Worm (Caenorhabditis elegans): ENCODE measurements around the gene K03H1.13.

Gene K03H1.13

DNA sequence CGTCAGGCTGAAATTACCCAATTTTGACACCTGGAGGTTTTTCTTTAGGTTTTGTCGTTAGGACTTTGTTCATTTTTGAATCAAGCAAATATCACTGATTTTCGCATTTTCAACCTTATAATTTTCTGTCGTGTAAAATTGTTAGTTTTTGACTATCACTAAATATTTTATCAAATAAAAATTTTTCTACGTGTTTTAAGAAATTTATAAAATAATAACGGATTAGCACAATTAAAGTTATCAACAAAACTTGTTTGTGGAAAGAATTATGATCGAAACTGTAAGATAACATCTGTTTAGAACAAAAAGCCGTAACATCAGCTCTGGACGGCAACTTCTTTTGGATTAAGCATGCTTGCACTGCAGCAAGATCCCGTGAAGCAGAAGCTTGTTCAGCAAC is 27.3 kb downstream of the K03H1.13 start, which contains the start of gene cbp-2:
TSS of gene cbp-2 (plus strand) at position 301 of the 400 bp plus-strand sequence.
- no peak for TF ChIP-seq tab-1 (GFP tag; IDR thresholded peaks at IDR 0.05)
- TF ChIP-seq ztf-29 (GFP tag; IDR thresholded peaks at IDR 0.05) = no peak
- no peak for TF ChIP-seq ref-1 (GFP tag; conservative IDR thresholded peaks at IDR 0.05)

DNA sequence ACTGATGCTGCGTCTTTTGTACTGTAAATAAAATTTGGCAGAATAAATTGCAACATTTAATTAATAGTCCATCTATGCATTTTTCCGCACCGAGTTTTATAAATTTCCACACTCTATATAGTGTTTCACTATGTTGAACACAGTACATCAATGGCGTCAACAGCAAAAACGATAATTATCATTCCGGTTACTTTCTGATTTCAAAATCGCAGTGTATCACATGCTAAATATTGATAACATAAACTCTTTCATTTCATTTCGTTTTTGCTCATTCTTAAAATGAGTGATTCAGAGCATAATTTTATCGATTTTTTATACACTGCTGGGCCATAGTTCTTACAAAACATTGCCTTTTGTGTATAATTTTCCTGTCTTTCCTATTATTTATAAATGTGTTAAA is 27.8 kb downstream of the K03H1.13 start:
- no peak for TF ChIP-seq T22C8.4 (GFP tag; IDR thresholded peaks at IDR 0.05)
- no peak for TF ChIP-seq ztf-23 (GFP tag; IDR thresholded peaks at IDR 0.05)
- no peak for TF ChIP-seq klf-2 (GFP tag; conservative IDR thresholded peaks at IDR 0.05)
- TF ChIP-seq flt-1 (GFP tag; IDR thresholded peaks at IDR 0.05) = no peak
- TF ChIP-seq med-1 (GFP tag; optimal IDR thresholded peaks at IDR 0.05; ENCODE audit: insufficient read depth) = no peak
- no peak for TF ChIP-seq cog-1 (tag; optimal IDR thresholded peaks at IDR 0.05)
- TF ChIP-seq ref-1 (GFP tag; conservative IDR thresholded peaks at IDR 0.05) = no peak
- TF ChIP-seq tab-1 (GFP tag; IDR thresholded peaks at IDR 0.05) = no peak
- no peak for TF ChIP-seq ztf-29 (GFP tag; IDR thresholded peaks at IDR 0.05)

DNA sequence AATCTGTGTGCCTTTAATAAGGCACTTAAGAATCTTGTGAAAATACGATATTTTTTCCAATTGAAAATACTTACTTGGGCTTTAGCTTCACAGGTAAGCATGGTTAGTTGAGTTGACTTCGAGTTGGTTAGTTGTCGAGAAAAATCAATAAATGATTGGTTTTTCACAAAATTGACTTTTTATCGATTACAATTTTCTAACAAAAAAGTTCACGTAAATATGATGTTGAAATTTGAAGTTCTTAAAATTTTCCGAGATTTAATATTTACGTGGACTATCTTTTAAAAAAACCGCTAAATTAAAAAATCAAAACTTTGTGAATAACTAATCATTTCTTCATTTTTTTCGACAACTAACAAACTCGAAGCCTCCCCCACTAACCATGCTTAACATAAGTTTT is 29.4 kb downstream of the K03H1.13 start, which contains the start of gene F40F12.3:
TSS of gene F40F12.3 (minus strand) at position 101 of the 400 bp plus-strand sequence.
- no peak for TF ChIP-seq cog-1 (tag; optimal IDR thresholded peaks at IDR 0.05)
- TF ChIP-seq med-1 (GFP tag; optimal IDR thresholded peaks at IDR 0.05; ENCODE audit: insufficient read depth) = no peak
- no peak for TF ChIP-seq ref-1 (GFP tag; conservative IDR thresholded peaks at IDR 0.05)
- TF ChIP-seq tab-1 (GFP tag; IDR thresholded peaks at IDR 0.05) = no peak
- TF ChIP-seq klf-2 (GFP tag; conservative IDR thresholded peaks at IDR 0.05) = no peak
- no peak for TF ChIP-seq T22C8.4 (GFP tag; IDR thresholded peaks at IDR 0.05)
- TF ChIP-seq ztf-29 (GFP tag; IDR thresholded peaks at IDR 0.05) = no peak
- no peak for TF ChIP-seq flt-1 (GFP tag; IDR thresholded peaks at IDR 0.05)
- no peak for TF ChIP-seq ztf-23 (GFP tag; IDR thresholded peaks at IDR 0.05)

DNA sequence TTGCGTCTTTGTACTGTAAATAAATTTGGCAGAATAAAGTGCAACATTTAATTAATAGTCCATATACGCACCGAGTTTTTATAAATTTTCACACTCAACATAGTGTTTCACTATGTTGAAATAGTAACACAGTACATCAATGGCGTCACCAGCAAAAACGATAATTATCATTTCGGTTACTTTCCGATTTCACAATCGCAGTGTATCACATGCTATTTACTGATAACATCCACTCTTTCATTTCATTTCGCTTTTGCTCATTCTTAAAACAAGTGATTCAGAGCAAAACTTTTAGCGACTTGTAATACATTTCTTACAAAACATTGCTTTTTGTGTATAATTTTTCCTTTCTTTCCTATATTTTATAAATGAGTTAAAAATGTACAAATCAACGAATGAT is 36.4 kb downstream of the K03H1.13 start, which contains the start of gene cbp-3:
TSS of gene cbp-3 (plus strand) at position 272 of the 400 bp plus-strand sequence.
- TF ChIP-seq flt-1 (GFP tag; IDR thresholded peaks at IDR 0.05) (no peak), cog-1 (tag; optimal IDR thresholded peaks at IDR 0.05) (no peak), ref-1 (GFP tag; conservative IDR thresholded peaks at IDR 0.05) (no peak), tab-1 (GFP tag; IDR thresholded peaks at IDR 0.05) (no peak), ztf-29 (GFP tag; IDR thresholded peaks at IDR 0.05) (no peak), klf-2 (GFP tag; conservative IDR thresholded peaks at IDR 0.05) (no peak), ztf-23 (GFP tag; IDR thresholded peaks at IDR 0.05) (no peak), med-1 (GFP tag; optimal IDR thresholded peaks at IDR 0.05; ENCODE audit: insufficient read depth) (no peak), T22C8.4 (GFP tag; IDR thresholded peaks at IDR 0.05) (no peak)

DNA sequence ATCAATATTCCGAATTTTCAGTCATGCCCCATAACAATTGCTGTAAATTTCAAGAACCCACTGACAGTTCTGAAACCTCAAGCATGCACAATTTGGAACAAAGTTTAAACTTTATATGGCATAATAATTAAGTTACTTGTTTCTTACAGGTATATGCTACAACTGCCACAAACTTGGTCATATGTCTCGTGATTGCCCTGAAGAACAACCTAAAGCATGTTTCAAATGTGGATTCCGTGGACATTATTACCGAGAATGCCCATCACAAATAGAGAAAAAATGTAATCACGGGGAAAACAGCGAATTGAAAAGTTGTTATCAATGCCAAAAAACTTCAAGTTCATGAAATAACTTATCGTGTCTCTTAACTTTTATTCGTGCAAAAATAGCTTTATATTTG is 37.1 kb downstream of the K03H1.13 start:
- 0 out of 2 replicates have a peak, but pooled peaks have one; percentile 9 for TF ChIP-seq ztf-23 (GFP tag; IDR thresholded peaks at IDR 0.05)
- no peak for TF ChIP-seq med-1 (GFP tag; optimal IDR thresholded peaks at IDR 0.05; ENCODE audit: insufficient read depth)

DNA sequence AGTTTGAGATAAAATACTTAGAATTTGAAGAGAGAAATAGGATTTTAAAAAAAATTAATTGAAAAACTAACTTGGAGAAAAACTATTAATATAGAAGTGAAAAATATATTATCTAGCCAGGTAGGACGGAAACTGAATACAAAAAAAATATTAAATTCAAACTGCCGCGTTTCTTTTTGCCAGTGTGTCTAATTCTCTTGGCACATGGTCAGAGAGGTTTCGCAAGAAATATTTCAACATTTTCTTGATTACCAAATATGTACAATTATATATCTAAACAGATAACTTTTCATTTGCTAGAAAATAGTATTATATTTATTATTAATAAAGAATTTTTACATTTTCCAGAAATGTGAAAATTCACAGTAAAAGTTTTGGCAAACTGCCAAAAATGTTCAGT is 37.6 kb downstream of the K03H1.13 start:
- no peak for TF ChIP-seq flt-1 (GFP tag; IDR thresholded peaks at IDR 0.05)
- TF ChIP-seq T22C8.4 (GFP tag; IDR thresholded peaks at IDR 0.05) = no peak
- TF ChIP-seq ztf-29 (GFP tag; IDR thresholded peaks at IDR 0.05) = no peak
- no peak for TF ChIP-seq cog-1 (tag; optimal IDR thresholded peaks at IDR 0.05)
- TF ChIP-seq klf-2 (GFP tag; conservative IDR thresholded peaks at IDR 0.05) = no peak
- no peak for TF ChIP-seq tab-1 (GFP tag; IDR thresholded peaks at IDR 0.05)
- TF ChIP-seq ref-1 (GFP tag; conservative IDR thresholded peaks at IDR 0.05) = no peak
- TF ChIP-seq med-1 (GFP tag; optimal IDR thresholded peaks at IDR 0.05; ENCODE audit: insufficient read depth) = no peak
- no peak for TF ChIP-seq ztf-23 (GFP tag; IDR thresholded peaks at IDR 0.05)

DNA sequence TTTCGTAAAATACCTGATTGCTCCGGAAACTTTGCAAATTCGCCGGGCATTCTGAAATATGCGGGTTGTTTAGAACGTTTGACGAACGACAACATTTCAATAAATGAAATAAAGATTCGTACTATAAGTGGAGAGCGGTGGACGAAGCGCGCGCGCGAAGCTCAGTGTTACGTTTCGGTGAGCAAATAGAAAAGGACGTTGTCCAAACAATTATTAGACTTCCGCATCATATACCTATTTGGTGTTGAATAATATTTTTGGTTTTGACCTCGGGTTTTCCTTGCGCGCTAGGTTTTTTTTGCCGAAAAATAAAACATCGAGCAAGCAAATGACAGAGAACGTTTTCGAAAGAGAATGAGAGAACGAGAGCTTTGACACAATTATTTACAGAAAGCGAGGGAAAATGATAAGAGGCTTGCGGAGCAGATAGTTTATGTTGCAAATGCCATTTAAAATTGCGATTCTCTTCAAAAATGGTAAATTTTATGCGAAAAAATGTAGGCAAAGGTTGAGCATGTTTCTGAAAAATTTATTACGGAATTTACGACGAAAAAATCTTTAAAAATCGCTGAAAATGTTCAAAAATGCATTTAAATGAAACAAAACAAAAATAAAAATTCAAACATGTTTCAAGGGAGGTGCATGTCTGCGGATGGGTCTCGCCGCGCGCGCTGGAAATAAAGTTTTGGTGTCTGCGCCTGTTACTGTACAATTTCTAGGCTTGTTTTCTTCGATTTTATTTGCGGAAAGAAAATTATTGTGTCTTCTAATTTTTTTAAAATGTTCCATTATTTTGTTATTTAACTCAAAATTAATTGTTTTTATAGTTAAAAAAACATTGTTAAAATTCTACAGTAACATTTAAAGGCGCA is 39.3 kb downstream of the K03H1.13 start, which contains the start of the genes cyld-1 and F40F12.9:
TSS of gene cyld-1 (minus strand) at position 51 of the 872 bp plus-strand sequence.
TSS of gene F40F12.9 (plus strand) at position 721 of the 872 bp plus-strand sequence.
- TF ChIP-seq klf-2 (GFP tag; conservative IDR thresholded peaks at IDR 0.05) (no peak), tab-1 (GFP tag; IDR thresholded peaks at IDR 0.05) (no peak), med-1 (GFP tag; optimal IDR thresholded peaks at IDR 0.05; ENCODE audit: insufficient read depth) (no peak), T22C8.4 (GFP tag; IDR thresholded peaks at IDR 0.05) (no peak), ztf-29 (GFP tag; IDR thresholded peaks at IDR 0.05) (no peak), ztf-23 (GFP tag; IDR thresholded peaks at IDR 0.05) (no peak), flt-1 (GFP tag; IDR thresholded peaks at IDR 0.05) (no peak), ref-1 (GFP tag; conservative IDR thresholded peaks at IDR 0.05) (no peak), cog-1 (tag; optimal IDR thresholded peaks at IDR 0.05) (no peak)

DNA sequence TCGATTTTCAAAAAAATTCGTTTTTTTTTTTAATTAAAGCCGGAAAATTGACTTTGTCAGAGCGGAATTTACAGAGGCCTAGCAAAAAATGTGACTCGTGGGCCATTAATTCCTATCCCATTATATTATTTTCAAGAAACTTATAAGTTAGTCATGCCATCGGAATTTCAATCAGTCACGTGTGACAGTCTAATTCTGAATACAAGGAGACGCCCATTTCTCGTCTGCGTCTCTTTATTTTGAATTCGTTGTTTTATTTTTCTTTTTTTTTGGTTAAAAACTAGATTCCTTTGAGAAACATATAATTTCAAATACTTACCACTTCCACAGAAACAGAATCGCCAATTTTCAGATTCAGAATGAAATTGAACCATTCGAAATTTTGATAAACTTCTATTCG is 41.4 kb downstream of the K03H1.13 start:
- TF ChIP-seq ztf-29 (GFP tag; IDR thresholded peaks at IDR 0.05) (no peak), tab-1 (GFP tag; IDR thresholded peaks at IDR 0.05) (no peak), cog-1 (tag; optimal IDR thresholded peaks at IDR 0.05) (no peak), ztf-23 (GFP tag; IDR thresholded peaks at IDR 0.05) (no peak), flt-1 (GFP tag; IDR thresholded peaks at IDR 0.05) (no peak), ref-1 (GFP tag; conservative IDR thresholded peaks at IDR 0.05) (no peak), klf-2 (GFP tag; conservative IDR thresholded peaks at IDR 0.05) (no peak), med-1 (GFP tag; optimal IDR thresholded peaks at IDR 0.05; ENCODE audit: insufficient read depth) (no peak), T22C8.4 (GFP tag; IDR thresholded peaks at IDR 0.05) (no peak)

DNA sequence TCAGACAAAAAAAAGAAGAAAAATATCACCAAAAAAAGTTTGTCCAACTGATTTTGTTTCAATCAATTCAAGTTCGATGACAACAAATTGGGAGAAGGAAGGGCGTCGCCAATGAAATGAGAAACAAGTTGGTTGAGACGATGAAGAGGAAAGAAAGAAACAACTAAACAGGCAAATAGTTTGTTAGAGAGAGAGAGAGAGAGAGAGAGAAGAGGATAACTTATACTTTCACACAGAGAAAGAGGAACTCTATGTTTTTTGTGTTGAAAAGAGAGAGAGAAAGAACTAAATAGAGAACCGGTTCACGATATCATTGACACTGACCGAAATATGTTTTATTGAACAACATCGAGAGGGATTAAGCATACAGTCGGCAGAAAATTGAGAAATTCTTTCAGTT is 42.6 kb downstream of the K03H1.13 start:
- TF ChIP-seq ztf-23 (GFP tag; IDR thresholded peaks at IDR 0.05) (no peak), flt-1 (GFP tag; IDR thresholded peaks at IDR 0.05) (no peak), cog-1 (tag; optimal IDR thresholded peaks at IDR 0.05) (no peak), klf-2 (GFP tag; conservative IDR thresholded peaks at IDR 0.05) (no peak), ztf-29 (GFP tag; IDR thresholded peaks at IDR 0.05) (no peak), med-1 (GFP tag; optimal IDR thresholded peaks at IDR 0.05; ENCODE audit: insufficient read depth) (no peak), T22C8.4 (GFP tag; IDR thresholded peaks at IDR 0.05) (no peak), ref-1 (GFP tag; conservative IDR thresholded peaks at IDR 0.05) (no peak), tab-1 (GFP tag; IDR thresholded peaks at IDR 0.05) (no peak)

Data from whole organism, midembryonic.